Worm (Caenorhabditis elegans): ENCODE data around the gene ncx-5.

ncx-5 gene

ce11 chrV:10525902-10526301, 36.0 kb upstream of the ncx-5 start, which contains the start of the genes C35A5.8 and hda-11 (continued):
- TF ChIP-seq blmp-1 (tag; optimal IDR thresholded peaks at IDR 0.05) (peak; percentile 46), ztf-11 (tag; optimal IDR thresholded peaks at IDR 0.05) (peak in 1 of 2 experiments; percentile 94), unc-130 (tag; optimal IDR thresholded peaks at IDR 0.05) (peak; percentile 51), nhr-85 (tag) (peak; percentile 92), elt-3 (tag; optimal IDR thresholded peaks at IDR 0.05) (peak in 1 of 6 experiments; percentile 22), mef-2 (tag; optimal IDR thresholded peaks at IDR 0.05) (no peak), hlh-4 (tag; optimal IDR thresholded peaks at IDR 0.05) (peak; percentile 57), fkh-4 (tag; optimal IDR thresholded peaks at IDR 0.05; ENCODE audit: borderline replicate concordance) (peak; percentile 91), lin-14 (GFP tag; optimal IDR thresholded peaks at IDR 0.05) (peak; percentile 74), mab-9 (GFP tag; IDR thresholded peaks at IDR 0.05) (peak; percentile 70), lin-15B (tag; optimal IDR thresholded peaks at IDR 0.05) (peak; percentile 8), nhr-12 (tag; optimal IDR thresholded peaks at IDR 0.05) (no peak), efl-3 (GFP tag; optimal IDR thresholded peaks at IDR 0.05) (peak; percentile 41), C16A3.4 (tag; optimal IDR thresholded peaks at IDR 0.05) (peak; percentile 46), ceh-63 (GFP tag; optimal IDR thresholded peaks at IDR 0.05) (peak; percentile 59), dsc-1 (tag; optimal IDR thresholded peaks at IDR 0.05) (peak; percentile 88), F16B12.6 (tag; optimal IDR thresholded peaks at IDR 0.05) (no peak), aha-1 (tag; optimal IDR thresholded peaks at IDR 0.05) (no peak), mep-1 (tag; optimal IDR thresholded peaks at IDR 0.05) (peak; percentile 74), nhr-77 (tag; optimal IDR thresholded peaks at IDR 0.05) (no peak), nhr-28 (tag; optimal IDR thresholded peaks at IDR 0.05) (no peak), pqm-1 (tag; optimal IDR thresholded peaks at IDR 0.05) (no peak), ceh-8 (GFP tag; optimal IDR thresholded peaks at IDR 0.05) (peak; percentile 7), unc-86 (tag; optimal IDR thresholded peaks at IDR 0.05) (peak; percentile 59), tlp-1 (tag; optimal IDR thresholded peaks at IDR 0.05) (no peak), lin-13 (GFP tag; optimal IDR thresholded peaks at IDR 0.05) (peak; percentile 36), alr-1 (tag; optimal IDR thresholded peaks at IDR 0.05; ENCODE audit: borderline replicate concordance) (no peak), nhr-71 (tag; optimal IDR thresholded peaks at IDR 0.05) (peak; percentile 88), nhr-237 (tag; optimal IDR thresholded peaks at IDR 0.05) (no peak), irx-1 (tag; optimal IDR thresholded peaks at IDR 0.05) (peak; percentile 93), ztf-4 (tag; optimal IDR thresholded peaks at IDR 0.05) (peak; percentile 34), zip-4 (GFP tag; optimal IDR thresholded peaks at IDR 0.05) (peak; percentile 6), isw-1 (GFP tag; IDR thresholded peaks at IDR 0.05) (peak; percentile 77), ceh-88 (GFP tag; IDR thresholded peaks at IDR 0.05) (no peak), ets-5 (GFP tag; IDR thresholded peaks at IDR 0.05) (no peak), grh-1 (GFP tag; IDR thresholded peaks at IDR 0.05) (peak; percentile 59), C04F5.9 (tag; optimal IDR thresholded peaks at IDR 0.05) (peak; percentile 81), xbp-1 (tag; optimal IDR thresholded peaks at IDR 0.05) (peak; percentile 80), fkh-10 (GFP tag; optimal IDR thresholded peaks at IDR 0.05) (no peak), aly-2 (tag; optimal IDR thresholded peaks at IDR 0.05) (no peak), jun-1 (tag; optimal IDR thresholded peaks at IDR 0.05) (no peak), ceh-90 (tag; optimal IDR thresholded peaks at IDR 0.05) (peak; percentile 94), lin-39 (tag; optimal IDR thresholded peaks at IDR 0.05) (peak; percentile 58), sup-37 (GFP tag; optimal IDR thresholded peaks at IDR 0.05) (peak; percentile 20), unc-30 (tag; optimal IDR thresholded peaks at IDR 0.05) (no peak), C34B4.2 (tag; optimal IDR thresholded peaks at IDR 0.05) (no peak), nhr-47 (tag; optimal IDR thresholded peaks at IDR 0.05) (peak; percentile 91), zag-1 (tag; optimal IDR thresholded peaks at IDR 0.05) (no peak), sox-4 (tag; optimal IDR thresholded peaks at IDR 0.05) (peak; percentile 89)

Data from whole organism, L1 larva.